Worm (Caenorhabditis elegans): ENCODE data around the gene irld-51.

DNA sequence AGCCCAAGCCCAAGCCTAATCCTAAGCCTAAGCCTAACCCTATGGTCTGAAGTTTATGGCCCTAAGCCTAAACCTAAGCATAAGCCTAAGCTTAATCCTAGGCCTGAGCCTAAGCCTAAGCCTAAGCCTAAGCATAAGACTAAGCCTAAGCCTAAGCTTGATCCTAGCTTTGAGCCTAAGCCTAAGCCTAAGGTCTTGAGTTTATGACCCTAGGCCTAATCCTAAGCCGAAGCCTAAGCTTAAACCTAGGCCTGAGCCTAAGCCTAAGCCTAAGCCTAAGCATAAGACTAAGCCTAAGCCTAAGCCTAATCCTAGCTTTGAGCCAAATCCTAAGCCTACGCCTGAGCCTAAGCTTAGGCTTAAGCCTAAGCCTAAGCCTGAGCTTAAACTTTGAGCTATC, 26.5 kb upstream of the irld-51 start:
- TF ChIP-seq him-1 (tag; optimal IDR thresholded peaks at IDR 0.05) (no peak), dao-5 (tag; optimal IDR thresholded peaks at IDR 0.05) (no peak), W03F9.2 (tag; optimal IDR thresholded peaks at IDR 0.05) (no peak)

Data from whole organism, L4/young adult.